Fruit fly (Drosophila melanogaster) whole organism, embryonic: Measurements from ENCODE around the gene nerfin-2.
A peak's percentile ranks its signal among the peaks of the same experiment; 100 is the strongest.

Source experiments
- Abd-B ChIP-seq: fragments of 200-800 bp; sonication (Bioruptor generic); optimal IDR thresholded peaks from 2 replicates; lab custom pipeline; 2018; ENCODE audit warnings: missing biosample characterization, mild to moderate bottlenecking, missing genetic modification characterization, moderate library complexity
- BtbVII ChIP-seq: fragments of 200-800 bp; sonication (Bioruptor generic); optimal IDR thresholded peaks from 3 replicates; lab custom pipeline; 2017; ENCODE audit warnings: missing biosample characterization, mild to moderate bottlenecking, missing genetic modification characterization
- CG10267 ChIP-seq: fragments of 200-800 bp; sonication (Bioruptor generic); optimal IDR thresholded peaks from 2 replicates; lab custom pipeline; 2018; ENCODE audit warnings: missing biosample characterization, mild to moderate bottlenecking, missing genetic modification characterization, moderate library complexity
- CG10366 ChIP-seq: fragments of 200-800 bp; sonication (Bioruptor generic); IDR thresholded peaks from 2 replicates; pipeline ENCODE4 v1.3.6; 2022; ENCODE audit warnings: missing biosample characterization, missing genetic modification characterization
- CG10959 ChIP-seq: fragments of 200-800 bp; sonication (Bioruptor generic); IDR thresholded peaks from 2 replicates; pipeline ENCODE4 v1.3.6; 2022; ENCODE audit warnings: missing biosample characterization, missing genetic modification characterization
- CG10979 ChIP-seq: fragments of 200-800 bp; sonication (Bioruptor generic); optimal IDR thresholded peaks from 2 replicates; lab custom pipeline; 2018; ENCODE audit warnings: missing biosample characterization, mild to moderate bottlenecking, missing genetic modification characterization, moderate library complexity
- CG11085 ChIP-seq: fragments of 200-800 bp; sonication (Bioruptor generic); IDR thresholded peaks from 2 replicates; pipeline ENCODE4 v1.3.6; 2022; ENCODE audit warnings: missing biosample characterization, missing genetic modification characterization
- CG12219 ChIP-seq: fragments of 200-800 bp; sonication (Bioruptor generic); optimal IDR thresholded peaks from 3 replicates; lab custom pipeline; 2018; ENCODE audit warnings: missing biosample characterization, mild to moderate bottlenecking, missing genetic modification characterization
- CG12391 ChIP-seq: fragments of 200-800 bp; sonication (Bioruptor generic); optimal IDR thresholded peaks from 3 replicates; lab custom pipeline; 2018; ENCODE audit warnings: missing biosample characterization, mild to moderate bottlenecking, missing genetic modification characterization, moderate library complexity
- CG15011 ChIP-seq: fragments of 200-800 bp; sonication (Bioruptor generic); optimal IDR thresholded peaks from 3 replicates; lab custom pipeline; 2018; ENCODE audit warnings: missing biosample characterization, mild to moderate bottlenecking, missing genetic modification characterization
- CG15269 ChIP-seq: fragments of 200-800 bp; sonication (Bioruptor generic); optimal IDR thresholded peaks from 2 replicates; lab custom pipeline; 2018; ENCODE audit warnings: missing biosample characterization, mild to moderate bottlenecking, missing genetic modification characterization, moderate library complexity
- CG1602 ChIP-seq: fragments of 200-800 bp; sonication (Bioruptor generic); optimal IDR thresholded peaks from 3 replicates; lab custom pipeline; 2016; ENCODE audit warnings: missing biosample characterization, missing genetic modification characterization
- CG17359 ChIP-seq: fragments of 200-800 bp; sonication (Bioruptor generic); optimal IDR thresholded peaks from 3 replicates; lab custom pipeline; 2018; ENCODE audit warnings: missing biosample characterization, mild to moderate bottlenecking, missing genetic modification characterization, moderate library complexity
- CG2678 ChIP-seq: fragments of 200-800 bp; sonication (Bioruptor generic); optimal IDR thresholded peaks from 3 replicates; lab custom pipeline; 2019; ENCODE audit warnings: missing biosample characterization, mild to moderate bottlenecking, missing genetic modification characterization, moderate library complexity
- CG3065 ChIP-seq: fragments of 200-800 bp; sonication (Bioruptor generic); optimal IDR thresholded peaks from 2 replicates; lab custom pipeline; 2016; ENCODE audit warnings: missing biosample characterization, missing genetic modification characterization
- CG3163 ChIP-seq: fragments of 200-800 bp; sonication (Bioruptor generic); optimal IDR thresholded peaks from 3 replicates; lab custom pipeline; 2016; ENCODE audit warnings: missing biosample characterization, missing genetic modification characterization
- CG32772 ChIP-seq: fragments of 200-800 bp; sonication (Bioruptor generic); IDR thresholded peaks from 2 replicates; pipeline ENCODE4 v1.3.6; 2022; ENCODE audit warnings: missing biosample characterization, missing genetic modification characterization
- CG3838 ChIP-seq: fragments of 200-800 bp; sonication (Bioruptor generic); optimal IDR thresholded peaks from 3 replicates; lab custom pipeline; 2016; ENCODE audit warnings: missing biosample characterization, missing genetic modification characterization
- CG4820 ChIP-seq: fragments of 200-800 bp; sonication (Bioruptor generic); optimal IDR thresholded peaks from 3 replicates; lab custom pipeline; 2016; ENCODE audit warnings: missing biosample characterization, missing genetic modification characterization
- CG5245 ChIP-seq: fragments of 200-800 bp; sonication (Bioruptor generic); optimal IDR thresholded peaks from 3 replicates; lab custom pipeline; 2016; ENCODE audit warnings: missing biosample characterization, missing genetic modification characterization
- CG6791 ChIP-seq: fragments of 200-800 bp; sonication (Bioruptor generic); IDR thresholded peaks from 3 replicates; pipeline ENCODE4 v1.3.6; 2022; ENCODE audit warnings: missing biosample characterization, missing genetic modification characterization; ENCODE audit not compliant: partially characterized antibody
- CG8388 ChIP-seq: fragments of 200-800 bp; sonication (Bioruptor generic); optimal IDR thresholded peaks from 2 replicates; lab custom pipeline; 2019; ENCODE audit warnings: missing biosample characterization, mild to moderate bottlenecking, missing genetic modification characterization, moderate library complexity
- CG8478 ChIP-seq: fragments of >200 bp; optimal IDR thresholded peaks from 2 replicates; lab custom pipeline; 2018
- CG9215 ChIP-seq: fragments of 200-800 bp; sonication (Bioruptor generic); IDR thresholded peaks from 2 replicates; pipeline ENCODE4 v1.3.6; 2022; ENCODE audit warnings: missing biosample characterization, missing genetic modification characterization
- CoRest ChIP-seq: fragments of 200-800 bp; sonication (Bioruptor generic); optimal IDR thresholded peaks from 3 replicates; lab custom pipeline; 2018; ENCODE audit warnings: missing biosample characterization, mild to moderate bottlenecking, missing genetic modification characterization, moderate library complexity
- D19A ChIP-seq: fragments of 200-800 bp; optimal IDR thresholded peaks from 3 replicates; lab custom pipeline; 2019; ENCODE audit warnings: missing biosample characterization, mild to moderate bottlenecking, missing genetic modification characterization, moderate library complexity
- Ets65A ChIP-seq: fragments of 200-800 bp; sonication (Bioruptor generic); peaks from one replicate; lab custom pipeline; 2016; ENCODE audit warnings: missing biosample characterization, missing genetic modification characterization
- Fer1 ChIP-seq: fragments of 200-800 bp; sonication (Bioruptor generic); optimal IDR thresholded peaks from 2 replicates; lab custom pipeline; 2017; ENCODE audit warnings: missing biosample characterization, mild to moderate bottlenecking, missing genetic modification characterization
- H15 ChIP-seq: fragments of 200-800 bp; sonication (Bioruptor generic); IDR thresholded peaks from 3 replicates; pipeline ENCODE4 v1.3.6; 2022; ENCODE audit warnings: missing biosample characterization, missing genetic modification characterization
- Hr51 ChIP-seq, 2 experiments: fragments of 200-800 bp; sonication (Bioruptor generic); optimal IDR thresholded peaks; 2 replicates in 1 of 2; 3 replicates in 1 of 2; lab custom pipeline; 2016 to 2018; ENCODE audit warnings: missing biosample characterization in 2 of 2, missing genetic modification characterization in 2 of 2, mild to moderate bottlenecking in 1 of 2, moderate library complexity in 1 of 2
- MESR4 ChIP-seq: fragments of 200-800 bp; sonication (Bioruptor generic); optimal IDR thresholded peaks from 2 replicates; lab custom pipeline; 2018; ENCODE audit warnings: missing biosample characterization, mild to moderate bottlenecking, missing genetic modification characterization, moderate library complexity
- Max ChIP-seq: fragments of 200-800 bp; sonication (Bioruptor generic); optimal IDR thresholded peaks from 2 replicates; lab custom pipeline; 2016; ENCODE audit warnings: missing biosample characterization, mild to moderate bottlenecking, missing genetic modification characterization
- Nf-YC ChIP-seq: fragments of 200-800 bp; optimal IDR thresholded peaks from 3 replicates; lab custom pipeline; 2019; ENCODE audit warnings: missing biosample characterization, mild to moderate bottlenecking, missing genetic modification characterization, moderate library complexity
- Oli ChIP-seq: fragments of 200-800 bp; sonication (Bioruptor generic); optimal IDR thresholded peaks from 2 replicates; lab custom pipeline; 2018; ENCODE audit warnings: missing biosample characterization, mild to moderate bottlenecking, missing genetic modification characterization, moderate library complexity
- Xbp1 ChIP-seq: fragments of 200-800 bp; sonication (Bioruptor generic); optimal IDR thresholded peaks from 3 replicates; lab custom pipeline; 2016; ENCODE audit warnings: missing biosample characterization, mild to moderate bottlenecking, missing genetic modification characterization
- az2 ChIP-seq: fragments of 200-800 bp; sonication (Bioruptor generic); optimal IDR thresholded peaks from 3 replicates; lab custom pipeline; 2016; ENCODE audit warnings: missing biosample characterization, missing genetic modification characterization
- cg ChIP-seq: fragments of 200-800 bp; sonication (Bioruptor generic); optimal IDR thresholded peaks from 3 replicates; lab custom pipeline; 2019; ENCODE audit warnings: missing biosample characterization, mild to moderate bottlenecking, missing genetic modification characterization, moderate library complexity
- chm ChIP-seq: fragments of 200-800 bp; sonication (Bioruptor generic); IDR thresholded peaks from 2 replicates; pipeline ENCODE4 v1.3.6; 2022; ENCODE audit warnings: missing biosample characterization, missing genetic modification characterization
- chn ChIP-seq: fragments of 200-800 bp; sonication (Bioruptor generic); optimal IDR thresholded peaks from 2 replicates; lab custom pipeline; 2016; ENCODE audit warnings: missing biosample characterization, missing genetic modification characterization
- dpn ChIP-seq, 2 experiments: fragments of 200-800 bp; sonication (Bioruptor generic); optimal IDR thresholded peaks; 3 replicates each; lab custom pipeline; 2016; ENCODE audit warnings: missing biosample characterization in 2 of 2, missing genetic modification characterization in 2 of 2
- fd3F ChIP-seq: fragments of 200-800 bp; sonication (Bioruptor generic); optimal IDR thresholded peaks from 2 replicates; lab custom pipeline; 2018; ENCODE audit warnings: missing biosample characterization, mild to moderate bottlenecking, missing genetic modification characterization, moderate library complexity
- grau ChIP-seq: fragments of 200-800 bp; optimal IDR thresholded peaks from 3 replicates; lab custom pipeline; 2019; ENCODE audit warnings: missing biosample characterization, mild to moderate bottlenecking, missing genetic modification characterization, moderate library complexity
- gsb ChIP-seq: fragments of 200-800 bp; sonication (Bioruptor generic); IDR thresholded peaks from 2 replicates; pipeline ENCODE4 v1.3.6; 2022; ENCODE audit warnings: missing biosample characterization, missing genetic modification characterization
- ken ChIP-seq: fragments of 200-800 bp; sonication (Bioruptor generic); IDR thresholded peaks from 3 replicates; pipeline ENCODE4 v1.3.6; 2022; ENCODE audit warnings: missing biosample characterization, missing genetic modification characterization
- knrl ChIP-seq: fragments of 200-800 bp; sonication (Bioruptor generic); IDR thresholded peaks from 3 replicates; pipeline ENCODE4 v1.3.6; 2022; ENCODE audit warnings: missing biosample characterization, missing genetic modification characterization; ENCODE audit not compliant: partially characterized antibody
- pum ChIP-seq: fragments of 200-800 bp; sonication (Bioruptor generic); optimal IDR thresholded peaks from 2 replicates; lab custom pipeline; 2016; ENCODE audit warnings: missing biosample characterization, missing genetic modification characterization
- seq ChIP-seq: fragments of 200-800 bp; sonication (Bioruptor generic); IDR thresholded peaks from 2 replicates; pipeline ENCODE4 v1.3.6; 2022; ENCODE audit warnings: missing biosample characterization, missing genetic modification characterization
- sob ChIP-seq: fragments of 200-800 bp; sonication (Bioruptor generic); IDR thresholded peaks from 2 replicates; pipeline ENCODE4 v1.3.6; 2022; ENCODE audit warnings: missing biosample characterization, missing genetic modification characterization
- tio ChIP-seq: fragments of 200-800 bp; sonication (Bioruptor generic); optimal IDR thresholded peaks from 2 replicates; lab custom pipeline; 2017; ENCODE audit warnings: missing biosample characterization, missing genetic modification characterization, inconsistent platforms
- trh ChIP-seq: fragments of 200-800 bp; sonication (Bioruptor generic); optimal IDR thresholded peaks from 2 replicates; lab custom pipeline; 2016; ENCODE audit warnings: missing biosample characterization, missing genetic modification characterization

Gene nerfin-2

DNA sequence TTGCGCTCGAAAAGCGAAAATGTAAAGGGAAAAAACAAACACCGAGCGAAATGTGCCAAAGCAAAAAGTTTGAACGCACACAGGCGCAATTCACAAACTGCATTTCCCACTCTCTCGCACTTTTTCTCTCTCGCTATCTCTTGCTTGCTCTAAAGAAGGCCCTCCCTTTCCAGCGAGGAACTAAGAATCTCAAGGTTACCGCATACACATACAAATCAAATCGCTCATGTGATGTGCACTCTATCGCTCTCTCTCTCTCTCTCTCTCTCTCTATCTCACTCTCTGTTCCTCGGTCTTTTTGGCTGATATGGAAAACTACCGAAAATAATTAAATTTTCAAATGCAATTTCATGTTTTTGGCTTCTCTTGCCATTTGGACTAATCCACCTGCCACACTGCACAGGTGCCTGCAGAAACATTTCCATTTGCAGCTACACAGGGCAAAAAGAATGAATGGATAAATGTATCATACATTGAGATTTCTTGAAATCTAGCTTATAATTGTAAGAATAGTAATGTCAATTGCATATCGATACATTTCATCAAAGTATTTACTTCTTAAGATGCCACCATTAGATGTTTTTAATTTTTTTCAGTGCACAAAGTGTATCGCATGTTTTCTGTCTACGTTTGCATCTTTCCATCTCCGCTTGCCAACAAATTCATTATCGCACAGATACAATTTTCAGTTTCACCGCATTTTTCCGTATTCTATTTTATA lies 8.5 kb downstream of the nerfin-2 start (continued):
- TF ChIP-seq CG3838 (GFP tag; lab: Kevin White, UChicago) (no peak), CG8478 (peak; percentile 21), tio (GFP tag; lab: Kevin White, UChicago) (no peak), Xbp1 (peak; percentile 28), CG9215 (GFP tag; lab: Robert Waterston, UW) (no peak), CG11085 (GFP tag; lab: Robert Waterston, UW) (no peak), Nf-YC (tag; lab: Kevin White, UChicago) (peak; percentile 31), CG3065 (GFP tag; lab: Kevin White, UChicago) (no peak), CG6791 (GFP tag; lab: Robert Waterston, UW) (no peak), grau (no peak), ken (GFP tag; lab: Robert Waterston, UW) (peak; percentile 52; the same call in 1 of the 3 replicates), CoRest (tag; lab: Kevin White, UChicago) (no peak), chn (GFP tag; lab: Kevin White, UChicago) (no peak), chm (GFP tag; lab: Robert Waterston, UW) (no peak), MESR4 (no peak), CG10366 (GFP tag; lab: Robert Waterston, UW) (peak; percentile 32; the same call in 1 of the 2 replicates), CG12391 (peak; percentile 23), CG10959 (GFP tag; lab: Robert Waterston, UW) (no peak), Oli (tag; lab: Kevin White, UChicago) (peak; percentile 40), CG15011 (GFP tag; lab: Kevin White, UChicago) (no peak), cg (GFP tag; lab: Kevin White, UChicago) (peak; percentile 63), CG1602 (peak; percentile 18), sob (GFP tag; lab: Robert Waterston, UW) (0 out of 2 replicates have a peak, but pooled peaks have one; percentile 26), Ets65A (GFP tag; lab: Kevin White, UChicago) (no peak), CG8388 (GFP tag; lab: Kevin White, UChicago) (peak; percentile 34), CG3163 (GFP tag; lab: Kevin White, UChicago) (no peak), CG4820 (GFP tag; lab: Kevin White, UChicago) (peak; percentile 15), CG2678 (tag; lab: Kevin White, UChicago) (no peak), Abd-B (GFP tag; lab: Kevin White, UChicago) (peak; percentile 6), CG17359 (tag; lab: Kevin White, UChicago) (peak; percentile 45), CG32772 (GFP tag; lab: Robert Waterston, UW) (no peak), az2 (GFP tag; lab: Kevin White, UChicago) (no peak), CG15269 (tag; lab: Kevin White, UChicago) (peak; percentile 7), Hr51 (GFP tag; optimal IDR thresholded peaks at IDR 0.05; lab: Kevin White, UChicago) (peak in 1 of 2 experiments; percentile 51), D19A (tag; lab: Kevin White, UChicago) (no peak), trh (GFP tag; lab: Kevin White, UChicago) (no peak), pum (GFP tag; lab: Kevin White, UChicago) (peak; percentile 10), CG12219 (peak; percentile 7), H15 (GFP tag; lab: Robert Waterston, UW) (no peak), seq (GFP tag; lab: Robert Waterston, UW) (no peak), BtbVII (GFP tag; lab: Kevin White, UChicago) (no peak), CG10979 (tag; lab: Kevin White, UChicago) (peak; percentile 25), knrl (no peak), fd3F (GFP tag; lab: Kevin White, UChicago) (no peak), Fer1 (GFP tag; lab: Kevin White, UChicago) (no peak), dpn (GFP tag; optimal IDR thresholded peaks at IDR 0.05; lab: Kevin White, UChicago) (peak in 1 of 2 experiments; percentile 4), CG5245 (GFP tag; lab: Kevin White, UChicago) (no peak), gsb (GFP tag; lab: Robert Waterston, UW) (no peak), CG10267 (tag; lab: Kevin White, UChicago) (no peak), Max (no peak)
